Worm (Caenorhabditis elegans): ENCODE results near the gene srh-281.

DNA sequence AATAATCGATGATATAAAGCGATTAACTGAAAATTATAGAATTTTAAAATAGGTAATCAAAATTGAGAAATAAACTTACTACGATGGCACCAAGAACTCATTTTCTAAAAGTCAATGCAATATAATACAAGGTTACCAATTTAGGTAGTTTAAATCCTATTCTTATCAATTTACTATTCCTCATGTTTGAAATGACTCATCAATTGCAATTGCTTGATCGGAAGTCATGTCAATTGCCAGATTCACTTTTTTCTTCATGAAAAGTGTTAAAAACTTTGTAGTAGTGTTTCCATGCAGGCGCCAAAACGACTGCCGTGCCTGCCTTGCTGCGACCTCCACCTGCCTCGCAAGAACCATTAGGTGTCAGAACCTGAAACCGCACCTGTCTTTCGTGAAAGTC lies 36.0 kb downstream of the srh-281 start, which contains the start of gene F11A5.13:
- TF ChIP-seq him-1 (tag; optimal IDR thresholded peaks at IDR 0.05) (no peak), W03F9.2 (tag; optimal IDR thresholded peaks at IDR 0.05) (no peak)

All from whole organism, L4/young adult.